Worm (Caenorhabditis elegans): ENCODE data around the gene farl-11.

Gene farl-11

DNA sequence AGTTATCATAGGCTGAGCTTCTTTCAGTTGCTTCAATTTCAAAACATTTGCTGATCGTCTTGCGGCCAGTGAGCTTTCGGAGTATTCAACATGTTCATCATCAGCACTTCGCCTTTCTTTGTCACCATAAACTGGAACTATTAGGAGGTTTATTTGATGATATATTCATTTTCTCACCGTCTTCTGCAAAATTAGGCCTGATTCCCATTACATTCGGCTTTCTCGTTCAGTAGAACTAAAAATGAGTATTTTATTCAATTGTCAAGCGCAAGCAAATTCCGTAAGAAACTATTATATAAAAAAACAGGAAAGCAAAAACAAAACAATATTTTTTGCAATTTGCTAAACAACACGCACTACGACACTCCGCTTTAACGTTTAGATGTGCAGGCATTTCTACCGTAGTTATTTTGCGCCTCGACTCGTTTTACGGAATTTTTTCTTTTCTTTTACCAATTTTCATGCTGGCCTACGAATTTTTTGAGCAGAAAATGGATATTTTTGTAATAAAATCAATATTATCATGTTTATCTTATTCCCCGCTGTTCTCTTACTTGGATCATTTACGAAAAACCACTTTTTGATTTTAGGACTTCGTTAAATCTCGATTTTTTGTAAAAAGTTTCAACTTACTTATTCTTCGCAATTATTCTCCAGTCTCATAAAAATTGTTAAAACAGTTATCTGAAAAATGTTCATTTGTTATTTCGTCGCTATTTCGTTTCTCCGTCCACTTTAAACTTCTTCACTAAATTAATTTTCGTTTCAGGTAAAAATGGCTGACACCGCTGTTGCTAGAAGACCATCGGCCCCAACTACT lies at the start of gene farl-11, which contains the start of gene rpl-33:
Gene farl-11, minus strand, starts transcription at position 242 of the 820 bp plus-strand sequence.
Gene rpl-33, plus strand, starts transcription at position 770 of the 820 bp plus-strand sequence.
- no peak for TF ChIP-seq unc-39 (tag; optimal IDR thresholded peaks at IDR 0.05)
- TF ChIP-seq lsy-12 (tag; optimal IDR thresholded peaks at IDR 0.05), result peak; percentile 21
- TF ChIP-seq R02D3.7 (tag; optimal IDR thresholded peaks at IDR 0.05), result peak; percentile 79
- TF ChIP-seq zag-1 (tag; optimal IDR thresholded peaks at IDR 0.05), result no peak
- TF ChIP-seq nhr-77 (tag; optimal IDR thresholded peaks at IDR 0.05), result no peak
- TF ChIP-seq mdl-1 (tag; optimal IDR thresholded peaks at IDR 0.05), result no peak
- TF ChIP-seq ZK546.5 (tag; optimal IDR thresholded peaks at IDR 0.05), result peak; percentile 81
- peak; percentile 68 for TF ChIP-seq jun-1 (tag; optimal IDR thresholded peaks at IDR 0.05)
- no peak for TF ChIP-seq mml-1 (tag; optimal IDR thresholded peaks at IDR 0.05)
- TF ChIP-seq fkh-10 (GFP tag; optimal IDR thresholded peaks at IDR 0.05), result peak; percentile 39
- no peak for TF ChIP-seq unc-62 (GFP tag; optimal IDR thresholded peaks at IDR 0.05)
- no peak for TF ChIP-seq fos-1 (tag; optimal IDR thresholded peaks at IDR 0.05)
- no peak for TF ChIP-seq elt-1 (tag; optimal IDR thresholded peaks at IDR 0.05)
- no peak for TF ChIP-seq ztf-4 (tag; optimal IDR thresholded peaks at IDR 0.05)
- TF ChIP-seq nhr-23 (tag; optimal IDR thresholded peaks at IDR 0.05), result peak; percentile 93
- no peak for TF ChIP-seq elt-3 (tag; optimal IDR thresholded peaks at IDR 0.05)
- peak; percentile 46 for TF ChIP-seq ama-1 (optimal IDR thresholded peaks at IDR 0.05)
- peak; percentile 90 for TF ChIP-seq nhr-25 (tag; optimal IDR thresholded peaks at IDR 0.05)
- TF ChIP-seq sea-2 (GFP tag; optimal IDR thresholded peaks at IDR 0.05), result no peak
- TF ChIP-seq pqm-1 (tag; optimal IDR thresholded peaks at IDR 0.05), result peak; percentile 73
- no peak for TF ChIP-seq ceh-9 (tag; optimal IDR thresholded peaks at IDR 0.05)
- peak; percentile 36 for TF ChIP-seq skn-1 (tag; optimal IDR thresholded peaks at IDR 0.05)
- TF ChIP-seq nhr-11 (tag; optimal IDR thresholded peaks at IDR 0.05), result peak; percentile 25
- TF ChIP-seq hmg-11 (tag; optimal IDR thresholded peaks at IDR 0.05), result peak; percentile 24
- TF ChIP-seq egl-27 (tag; optimal IDR thresholded peaks at IDR 0.05), result no peak
- peak; percentile 100 for TF ChIP-seq lin-15B (tag; optimal IDR thresholded peaks at IDR 0.05)
- peak; percentile 84 for TF ChIP-seq lin-39 (tag; optimal IDR thresholded peaks at IDR 0.05)
- no peak for TF ChIP-seq fkh-2 (tag; optimal IDR thresholded peaks at IDR 0.05)
- TF ChIP-seq nhr-12 (tag; optimal IDR thresholded peaks at IDR 0.05), result no peak
- no peak for TF ChIP-seq daf-12 (tag; optimal IDR thresholded peaks at IDR 0.05)
- peak; percentile 97 for TF ChIP-seq nfya-1 (tag; optimal IDR thresholded peaks at IDR 0.05; ENCODE audit: insufficient read depth)
- TF ChIP-seq ceh-82 (tag; optimal IDR thresholded peaks at IDR 0.05), result no peak
- TF ChIP-seq nhr-76 (tag; optimal IDR thresholded peaks at IDR 0.05), result peak; percentile 16
- no peak for TF ChIP-seq ceh-16 (tag; optimal IDR thresholded peaks at IDR 0.05)
- no peak for TF ChIP-seq snpc-4 (tag; optimal IDR thresholded peaks at IDR 0.05)
- no peak for TF ChIP-seq nhr-237 (tag; optimal IDR thresholded peaks at IDR 0.05)
- TF ChIP-seq eor-1 (tag; optimal IDR thresholded peaks at IDR 0.05), result no peak
- TF ChIP-seq elt-2 (tag; optimal IDR thresholded peaks at IDR 0.05), result peak; percentile 41
- peak; percentile 52 for TF ChIP-seq nhr-43 (tag; optimal IDR thresholded peaks at IDR 0.05; ENCODE audit: poor library complexity, severe bottlenecking)
- no peak for TF ChIP-seq aly-2 (tag; optimal IDR thresholded peaks at IDR 0.05)
- no peak for TF ChIP-seq nhr-67 (tag; optimal IDR thresholded peaks at IDR 0.05)
- peak; percentile 86 for TF ChIP-seq egl-5 (tag; optimal IDR thresholded peaks at IDR 0.05)
- TF ChIP-seq nhr-28 (tag; optimal IDR thresholded peaks at IDR 0.05), result no peak
- peak; percentile 38 for TF ChIP-seq ceh-28 (tag; optimal IDR thresholded peaks at IDR 0.05)
- no peak for TF ChIP-seq ztf-11 (tag; optimal IDR thresholded peaks at IDR 0.05)
- TF ChIP-seq tbx-2 (tag; optimal IDR thresholded peaks at IDR 0.05), result no peak
- TF ChIP-seq pha-4 (tag; optimal IDR thresholded peaks at IDR 0.05), result peak; percentile 98

Measured in whole organism, L3 larva.